Worm (Caenorhabditis elegans) whole organism, early embryonic: ENCODE data around the gene far-7.

Experiments
- F13C5.2 ChIP-seq: sonication (generic microtip); optimal IDR thresholded peaks from 2 replicates; lab custom pipeline; 2017; ENCODE audit warnings: mild to moderate bottlenecking, missing genetic modification characterization, inconsistent platforms, missing compliant biosample characterization
- ama-1 ChIP-seq: fragments of 150-350 bp; optimal IDR thresholded peaks from 2 replicates; lab custom pipeline; 2014
- hmbx-1 ChIP-seq: sonication (generic microtip); optimal IDR thresholded peaks from 2 replicates; lab custom pipeline; 2016; ENCODE audit warnings: mild to moderate bottlenecking, missing genetic modification characterization, missing compliant biosample characterization
- tra-4 ChIP-seq: sonication (generic microtip); optimal IDR thresholded peaks from 2 replicates; lab custom pipeline; 2017; ENCODE audit warnings: missing genetic modification characterization, missing compliant biosample characterization

DNA sequence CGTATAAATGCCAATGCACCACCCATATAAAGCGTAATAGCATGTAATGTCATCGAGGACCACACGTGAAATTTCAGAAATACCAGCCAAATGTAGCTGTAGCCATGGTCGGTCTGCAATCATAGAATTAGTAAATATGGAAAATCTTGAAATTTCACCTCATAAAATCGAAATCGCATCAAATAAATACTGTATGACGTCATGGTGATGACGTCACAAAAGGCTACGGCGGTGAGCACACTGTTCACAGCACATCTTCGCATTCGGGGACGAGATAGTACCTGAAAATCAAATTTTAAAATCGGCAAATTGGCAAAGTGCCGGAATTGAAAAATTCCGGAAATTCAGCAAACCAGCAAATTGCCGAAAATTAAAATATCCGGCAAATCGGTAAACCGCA lies 30.2 kb downstream of the far-7 start:
- TF ChIP-seq hmbx-1 (tag; lab: Kevin White, UChicago) (no peak), tra-4 (tag; lab: Kevin White, UChicago) (no peak), ama-1 (no peak), F13C5.2 (tag; lab: Kevin White, UChicago) (no peak)
